Worm (Caenorhabditis elegans): Measurements from ENCODE around the gene npp-16.

The npp-16 gene

DNA sequence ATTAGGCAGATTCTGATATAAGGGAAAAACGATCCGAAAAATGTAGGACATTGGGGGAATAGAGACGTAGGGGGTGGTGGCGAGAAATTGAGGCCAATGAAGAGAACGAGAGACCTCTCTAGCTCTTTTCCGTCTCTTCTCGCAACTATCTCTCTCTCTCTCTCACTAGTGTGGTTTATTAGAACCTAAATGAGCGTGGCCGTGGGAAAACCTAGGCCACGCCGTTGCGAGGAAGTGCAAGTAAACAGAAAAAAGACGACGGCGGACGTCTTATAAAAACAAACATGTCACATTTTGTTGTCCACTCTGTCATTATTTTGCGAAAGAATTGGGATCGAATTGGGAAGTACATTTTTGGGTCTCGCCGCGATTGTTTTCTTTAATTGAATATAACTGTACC is 45.7 kb upstream of the npp-16 start (continued):
- no peak for TF ChIP-seq F49E8.2 (tag; optimal IDR thresholded peaks at IDR 0.05; ENCODE audit: insufficient read depth)
- peak; percentile 93 for TF ChIP-seq ceh-27 (GFP tag; optimal IDR thresholded peaks at IDR 0.05)

DNA sequence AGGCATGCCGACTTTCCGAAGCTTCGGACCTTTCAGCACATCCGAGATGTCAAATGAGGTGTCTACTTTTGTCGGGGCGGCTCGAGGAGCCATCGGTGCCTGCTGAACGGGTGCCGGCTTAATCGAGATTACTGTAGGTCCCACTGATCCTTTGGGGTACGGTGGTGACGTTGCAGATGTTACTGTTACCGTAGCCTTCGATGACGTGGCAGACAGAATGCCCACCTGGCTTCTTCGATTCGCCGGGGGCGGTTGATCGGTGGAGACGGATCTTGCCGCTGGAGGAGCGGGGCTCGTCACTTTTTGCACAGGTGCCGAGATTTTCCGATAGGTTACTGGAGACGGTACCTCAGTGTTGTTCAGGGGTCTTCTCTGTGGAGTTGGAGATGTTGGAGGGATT is 44.1 kb upstream of the npp-16 start:
- 0 out of 2 replicates have a peak, but pooled peaks have one; percentile 79 for TF ChIP-seq bed-1 (GFP tag; IDR thresholded peaks at IDR 0.05)
- peak; percentile 9; the same call in 1 of the 2 replicates for TF ChIP-seq egrh-3 (GFP tag; IDR thresholded peaks at IDR 0.05)
- TF ChIP-seq ztf-28 (GFP tag; IDR thresholded peaks at IDR 0.05) = no peak
- peak; percentile 54 for TF ChIP-seq zfh-2 (GFP tag; conservative IDR thresholded peaks at IDR 0.05)
- TF ChIP-seq aptf-3 (GFP tag; IDR thresholded peaks at IDR 0.05) = 0 out of 2 replicates have a peak, but pooled peaks have one; percentile 19

ce11 chrIII:11874242-11874641 is 41.5 kb upstream of the npp-16 start:
- no peak for TF ChIP-seq ceh-27 (GFP tag; optimal IDR thresholded peaks at IDR 0.05)
- no peak for TF ChIP-seq snpc-1.1 (tag; optimal IDR thresholded peaks at IDR 0.05; ENCODE audit: insufficient read depth)
- TF ChIP-seq B0035.1 (tag; optimal IDR thresholded peaks at IDR 0.05) = no peak
- peak; percentile 66 for TF ChIP-seq egrh-3 (GFP tag; IDR thresholded peaks at IDR 0.05)
- no peak for TF ChIP-seq lag-1 (GFP tag; IDR thresholded peaks at IDR 0.05)
- TF ChIP-seq ceh-91 (GFP tag; IDR thresholded peaks at IDR 0.05) = no peak
- 0 out of 2 replicates have a peak, but pooled peaks have one; percentile 25 for TF ChIP-seq ekl-4 (GFP tag; IDR thresholded peaks at IDR 0.05)
- TF ChIP-seq nhr-179 (tag; optimal IDR thresholded peaks at IDR 0.05) = no peak
- no peak for TF ChIP-seq unc-62 (GFP tag; optimal IDR thresholded peaks at IDR 0.05)
- TF ChIP-seq dpff-1 (tag; optimal IDR thresholded peaks at IDR 0.05) = no peak
- peak; percentile 81 for TF ChIP-seq zfh-2 (GFP tag; conservative IDR thresholded peaks at IDR 0.05)

DNA sequence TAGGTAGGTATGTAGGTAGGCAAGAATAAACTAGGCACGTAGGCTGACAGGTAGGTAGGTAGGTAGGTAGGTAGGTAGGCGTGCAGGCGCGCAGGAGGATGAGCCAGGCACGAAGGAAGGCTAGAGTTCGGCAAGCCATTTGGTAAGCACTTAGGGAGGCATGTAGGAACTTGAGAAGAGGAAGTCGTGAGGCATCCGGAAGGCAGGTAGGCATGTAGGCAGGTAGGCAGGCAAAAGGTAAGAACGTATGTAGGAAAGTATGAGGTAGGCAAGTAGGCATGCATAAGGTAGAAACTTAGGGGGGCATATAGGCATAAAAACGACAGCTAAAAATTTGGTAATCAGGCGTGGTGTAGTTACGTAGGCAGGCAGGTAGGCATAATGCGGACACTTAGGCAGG is 39.6 kb upstream of the npp-16 start:
- TF ChIP-seq F22D6.2 (tag; optimal IDR thresholded peaks at IDR 0.05) (no peak), zfh-2 (GFP tag; conservative IDR thresholded peaks at IDR 0.05) (0 out of 2 replicates have a peak, but pooled peaks have one; percentile 23), lin-54 (GFP tag; optimal IDR thresholded peaks at IDR 0.05) (no peak)

- peak in 1 of 2 experiments; percentile 23 for TF ChIP-seq let-607 (tag; optimal IDR thresholded peaks at IDR 0.05)
- TF ChIP-seq egl-44 (GFP tag; IDR thresholded peaks at IDR 0.05) = no peak
- TF ChIP-seq attf-5 (GFP tag; optimal IDR thresholded peaks at IDR 0.05) = no peak
- peak; percentile 54 for TF ChIP-seq nhr-80 (tag; optimal IDR thresholded peaks at IDR 0.05)
- no peak for TF ChIP-seq lin-35 (GFP tag; optimal IDR thresholded peaks at IDR 0.05)
- TF ChIP-seq dox-1 (GFP tag; IDR thresholded peaks at IDR 0.05) = 0 out of 2 replicates have a peak, but pooled peaks have one; percentile 10
- no peak for TF ChIP-seq Y79H2A.3 (GFP tag; conservative IDR thresholded peaks at IDR 0.05)
- no peak for TF ChIP-seq madf-3 (GFP tag; IDR thresholded peaks at IDR 0.05)
- no peak for TF ChIP-seq nfya-1 (tag; optimal IDR thresholded peaks at IDR 0.05; ENCODE audit: borderline replicate concordance, insufficient read depth)
- peak; percentile 89 for TF ChIP-seq hmg-1.2 (GFP tag; IDR thresholded peaks at IDR 0.05)
- no peak for TF ChIP-seq hsf-1 (GFP tag; IDR thresholded peaks at IDR 0.05)
- TF ChIP-seq bed-1 (GFP tag; IDR thresholded peaks at IDR 0.05) = no peak
- no peak for TF ChIP-seq hlh-12 (tag; optimal IDR thresholded peaks at IDR 0.05)
- no peak for TF ChIP-seq rpc-1 (optimal IDR thresholded peaks at IDR 0.05)
- TF ChIP-seq rpc-1 (tag; optimal IDR thresholded peaks at IDR 0.05) = no peak
Measured at ce11 chrIII:11878751-11879150, 37.0 kb upstream of the npp-16 start, which contains the start of gene Y56A3A.6. Gene Y56A3A.6 (minus strand): TSS chrIII:11878803.

All from whole organism, young adult.